Worm (Caenorhabditis elegans) whole organism, young adult: ENCODE results near the gene C23H3.2.

Experiments
- B0019.2 ChIP-seq: fragments of 200-800 bp; sonication (Bioruptor generic); conservative IDR thresholded peaks from 2 replicates; pipeline ENCODE4 v1.3.6; 2022; ENCODE audit warnings: missing genetic modification reagents, missing genetic modification characterization, missing compliant biosample characterization
- B0336.3 ChIP-seq: fragments of 200-800 bp; sonication (Bioruptor generic); IDR thresholded peaks from 2 replicates; pipeline ENCODE4 v1.3.6; 2022; ENCODE audit warnings: missing genetic modification characterization, missing compliant biosample characterization
- C17E4.6 ChIP-seq: fragments of 200-800 bp; sonication (Bioruptor generic); IDR thresholded peaks from 2 replicates; pipeline ENCODE4 v1.3.6; 2022; ENCODE audit warnings: missing genetic modification reagents, missing genetic modification characterization, missing compliant biosample characterization
- F10E7.11 ChIP-seq: sonication (generic microtip); optimal IDR thresholded peaks from 2 replicates; lab custom pipeline; 2017; ENCODE audit warnings: mild to moderate bottlenecking, missing genetic modification characterization, moderate library complexity, missing compliant biosample characterization
- F37B4.10 ChIP-seq: fragments of 200-800 bp; sonication (Bioruptor generic); IDR thresholded peaks from 2 replicates; pipeline ENCODE4 v1.3.6; 2022; ENCODE audit warnings: missing genetic modification characterization, missing compliant biosample characterization
- Y79H2A.3 ChIP-seq: fragments of 200-800 bp; sonication (Bioruptor generic); conservative IDR thresholded peaks from 2 replicates; pipeline ENCODE4 v1.3.6; 2022; ENCODE audit warnings: missing genetic modification reagents, missing genetic modification characterization, missing compliant biosample characterization
- aptf-3 ChIP-seq: fragments of 200-800 bp; sonication (Bioruptor generic); IDR thresholded peaks from 2 replicates; pipeline ENCODE4 v1.3.6; 2022; ENCODE audit warnings: missing genetic modification characterization, missing compliant biosample characterization
- attf-3 ChIP-seq: fragments of 200-800 bp; sonication (Bioruptor generic); conservative IDR thresholded peaks from 2 replicates; pipeline ENCODE4 v1.3.6; 2022; ENCODE audit warnings: missing genetic modification reagents, missing genetic modification characterization, missing compliant biosample characterization
- attf-5 ChIP-seq: fragments of 200-800 bp; sonication (Bioruptor generic); optimal IDR thresholded peaks from 2 replicates; lab custom pipeline; 2018; ENCODE audit warnings: mild to moderate bottlenecking, missing genetic modification characterization, missing compliant biosample characterization
- attf-6 ChIP-seq: fragments of 200-800 bp; sonication (Bioruptor generic); IDR thresholded peaks from 2 replicates; pipeline ENCODE4 v1.3.6; 2022; ENCODE audit warnings: missing genetic modification reagents, missing genetic modification characterization, missing compliant biosample characterization
- bed-2 ChIP-seq: fragments of 200-800 bp; sonication (Bioruptor generic); IDR thresholded peaks from 2 replicates; pipeline ENCODE4 v1.3.6; 2022; ENCODE audit warnings: missing genetic modification reagents, missing genetic modification characterization, missing compliant biosample characterization
- cebp-1 ChIP-seq, 2 experiments: fragments of 200-800 bp in 1 of 2; sonication (Bioruptor generic) in 1 of 2; sonication (generic microtip) in 1 of 2; IDR thresholded peaks in 1 of 2; optimal IDR thresholded peaks in 1 of 2; 2 replicates each; pipeline versions ENCODE4 v1.3.6 to Lab custom; 2017 to 2022; ENCODE audit warnings: missing compliant biosample characterization in 2 of 2, missing genetic modification characterization in 2 of 2, mild to moderate bottlenecking in 1 of 2, missing genetic modification reagents in 1 of 2, moderate library complexity in 1 of 2
- ceh-27 ChIP-seq: fragments of 200-800 bp; sonication (Bioruptor generic); optimal IDR thresholded peaks from 2 replicates; lab custom pipeline; 2018; ENCODE audit warnings: mild to moderate bottlenecking, missing genetic modification characterization, moderate library complexity, missing compliant biosample characterization
- ceh-79 ChIP-seq: sonication (generic microtip); optimal IDR thresholded peaks from 2 replicates; lab custom pipeline; 2017; ENCODE audit warnings: mild to moderate bottlenecking, missing genetic modification characterization, missing compliant biosample characterization
- him-1 ChIP-seq: sonication (generic microtip); optimal IDR thresholded peaks from 2 replicates; lab custom pipeline; 2016; ENCODE audit warnings: missing genotype, missing genetic modification reagents, missing genetic modification characterization, missing compliant biosample characterization
- hlh-26 ChIP-seq: fragments of 200-800 bp; sonication (Bioruptor generic); conservative IDR thresholded peaks from 2 replicates; pipeline ENCODE4 v1.3.6; 2022; ENCODE audit warnings: missing genetic modification reagents, missing genetic modification characterization, missing compliant biosample characterization
- hrde-1 ChIP-seq: sonication (generic microtip); optimal IDR thresholded peaks from 2 replicates; lab custom pipeline; 2016; ENCODE audit warnings: missing genetic modification characterization, mild to moderate bottlenecking, missing compliant biosample characterization, moderate library complexity, missing genotype, missing genetic modification reagents, borderline replicate concordance
- lin-26 ChIP-seq: fragments of 200-800 bp; sonication (Bioruptor generic); IDR thresholded peaks from 2 replicates; pipeline ENCODE4 v1.3.6; 2022; ENCODE audit warnings: missing genetic modification reagents, missing genetic modification characterization, missing compliant biosample characterization
- lin-40 ChIP-seq: sonication (generic microtip); optimal IDR thresholded peaks from 2 replicates; lab custom pipeline; 2016; ENCODE audit warnings: missing genetic modification characterization, mild to moderate bottlenecking, missing compliant biosample characterization, missing genotype, missing genetic modification reagents
- mcd-1 ChIP-seq: fragments of 200-800 bp; sonication (Bioruptor generic); IDR thresholded peaks from 2 replicates; pipeline ENCODE4 v1.3.6; 2022; ENCODE audit warnings: missing genetic modification reagents, missing genetic modification characterization, missing compliant biosample characterization
- mel-28 ChIP-seq: sonication (generic microtip); optimal IDR thresholded peaks from 2 replicates; lab custom pipeline; 2016; ENCODE audit warnings: borderline replicate concordance, mild to moderate bottlenecking, missing genetic modification characterization, missing compliant biosample characterization
- nfyb-1 ChIP-seq: fragments of 200-800 bp; sonication (Bioruptor generic); IDR thresholded peaks from 2 replicates; pipeline ENCODE4 v1.3.6; 2022; ENCODE audit warnings: missing genetic modification reagents, missing genetic modification characterization, missing compliant biosample characterization
- nhr-80 ChIP-seq: sonication (generic microtip); optimal IDR thresholded peaks from 2 replicates; lab custom pipeline; 2016; ENCODE audit warnings: missing genetic modification characterization, missing compliant biosample characterization
- nhr-90 ChIP-seq: sonication (generic microtip); optimal IDR thresholded peaks from 2 replicates; lab custom pipeline; 2016; ENCODE audit warnings: missing genotype, mild to moderate bottlenecking, missing genetic modification characterization, missing compliant biosample characterization
- rec-8 ChIP-seq, 2 experiments: sonication (generic microtip); optimal IDR thresholded peaks; 2 replicates each; lab custom pipeline; 2016; ENCODE audit warnings: mild to moderate bottlenecking in 2 of 2, missing genetic modification characterization in 2 of 2, missing genetic modification reagents in 2 of 2, missing genotype in 2 of 2, missing biosample characterization in 1 of 2, missing compliant biosample characterization in 1 of 2, moderate library complexity in 1 of 2
- repo-1 ChIP-seq: sonication (generic microtip); optimal IDR thresholded peaks from 2 replicates; lab custom pipeline; 2017; ENCODE audit warnings: mild to moderate bottlenecking, missing genetic modification characterization, missing compliant biosample characterization
- snpc-1.1 ChIP-seq: sonication (generic microtip); optimal IDR thresholded peaks from 2 replicates; lab custom pipeline; 2017; ENCODE audit warnings: missing genetic modification characterization, mild to moderate bottlenecking, missing compliant biosample characterization, antibody characterized with exemption, moderate library complexity, missing genotype, missing genetic modification reagents; ENCODE audit not compliant: insufficient read depth
- somi-1 ChIP-seq: fragments of 200-800 bp; sonication (Bioruptor generic); optimal IDR thresholded peaks from 2 replicates; lab custom pipeline; 2018; ENCODE audit warnings: mild to moderate bottlenecking, missing genetic modification characterization, missing compliant biosample characterization
- xnd-1 ChIP-seq: sonication (generic microtip); optimal IDR thresholded peaks from 2 replicates; lab custom pipeline; 2016; ENCODE audit warnings: missing genotype, missing genetic modification reagents, missing genetic modification characterization, missing compliant biosample characterization

Gene C23H3.2

DNA sequence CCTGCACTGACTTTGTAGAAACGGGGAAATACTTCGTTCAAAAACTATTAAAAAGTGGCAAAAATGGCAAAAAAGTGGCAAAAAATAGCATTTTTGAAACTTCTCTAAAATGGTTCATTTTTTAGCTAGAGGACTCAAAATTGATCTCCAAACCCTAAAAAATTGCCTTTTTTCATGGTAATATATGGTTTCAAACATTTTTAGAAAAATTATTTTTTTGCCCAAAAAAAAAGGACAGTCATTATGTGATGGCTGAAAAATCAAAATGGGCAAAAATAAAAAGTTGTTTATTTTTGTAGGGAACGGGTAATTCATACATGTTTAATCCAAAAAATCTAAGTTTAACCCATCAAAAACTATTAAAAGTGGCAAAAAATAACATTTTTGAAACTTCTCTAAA, 26.8 kb downstream of the C23H3.2 start:
- TF ChIP-seq mel-28 (tag; lab: Kevin White, UChicago) (no peak), him-1 (tag; lab: Kevin White, UChicago) (peak; percentile 95), cebp-1 (GFP tag; IDR thresholded peaks at IDR 0.05; lab: Robert Waterston, UW) (no peak), cebp-1 (tag; optimal IDR thresholded peaks at IDR 0.05; lab: Kevin White, UChicago) (no peak), nhr-90 (tag; lab: Kevin White, UChicago) (no peak), xnd-1 (tag; lab: Kevin White, UChicago) (no peak), nhr-80 (tag; lab: Kevin White, UChicago) (no peak), repo-1 (no peak), snpc-1.1 (tag; lab: Kevin White, UChicago) (no peak)

DNA sequence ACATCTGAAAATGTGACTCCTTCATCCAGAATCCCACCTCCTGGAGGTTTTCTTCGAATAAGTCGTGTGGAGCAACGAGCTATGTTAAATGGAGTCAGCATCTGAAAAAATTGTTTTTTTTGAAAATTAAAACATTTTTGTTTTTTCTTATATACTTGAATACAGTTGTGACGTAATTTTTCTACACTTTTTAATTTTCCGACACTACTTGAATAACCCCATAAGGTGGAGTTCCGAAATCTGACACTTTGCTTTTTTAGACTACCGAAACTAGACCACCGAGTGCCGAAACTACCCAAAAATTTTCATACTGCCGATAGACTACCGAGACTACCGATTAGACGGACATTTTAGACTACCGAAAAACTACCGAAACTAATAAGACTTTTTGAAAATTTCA, 30.3 kb downstream of the C23H3.2 start, which contains the start of gene mcat-1:
Gene mcat-1 (minus strand): TSS at position 101 of the 400 bp plus-strand sequence.
- no peak for TF ChIP-seq B0019.2 (GFP tag; lab: Robert Waterston, UW)
- no peak for TF ChIP-seq nfyb-1 (GFP tag; lab: Robert Waterston, UW)
- no peak for TF ChIP-seq hrde-1 (tag; lab: Kevin White, UChicago)
- no peak for TF ChIP-seq attf-6 (GFP tag; lab: Robert Waterston, UW)
- TF ChIP-seq ceh-79 = no peak
- TF ChIP-seq C17E4.6 (GFP tag; lab: Robert Waterston, UW) = no peak
- TF ChIP-seq F37B4.10 (GFP tag; lab: Robert Waterston, UW) = no peak
- TF ChIP-seq attf-5 (GFP tag; lab: Kevin White, UChicago) = no peak
- TF ChIP-seq hlh-26 (GFP tag; lab: Robert Waterston, UW) = no peak
- TF ChIP-seq aptf-3 = no peak
- TF ChIP-seq ceh-27 (GFP tag; lab: Kevin White, UChicago) = no peak
- no peak for TF ChIP-seq Y79H2A.3 (GFP tag; lab: Robert Waterston, UW)
- no peak for TF ChIP-seq somi-1 (GFP tag; lab: Kevin White, UChicago)

DNA sequence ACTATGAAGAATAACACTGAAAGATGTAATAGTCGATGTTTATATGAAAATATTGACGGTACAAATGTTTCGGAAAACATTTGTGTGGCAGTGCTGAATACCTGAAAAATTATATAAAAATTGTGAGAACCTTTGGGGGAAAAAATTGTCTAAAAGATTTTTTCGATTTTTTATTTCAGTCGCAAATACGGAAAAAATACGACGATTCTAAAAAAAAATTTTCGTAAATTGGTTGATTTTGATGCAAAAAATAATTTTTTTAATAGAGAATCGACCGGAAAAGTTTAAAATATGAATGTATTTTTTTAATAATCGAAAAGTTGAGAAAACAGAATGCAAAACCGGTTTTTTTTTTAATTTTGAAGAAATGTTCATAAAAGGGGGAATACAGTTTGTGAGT, 34.1 kb downstream of the C23H3.2 start, which contains the start of gene C50D2.7:
Gene C50D2.7 (minus strand): TSS at position 101 of the 400 bp plus-strand sequence.
- TF ChIP-seq rec-8 (tag; optimal IDR thresholded peaks at IDR 0.05; lab: Kevin White, UChicago) (no peak), bed-2 (no peak), F10E7.11 (tag; lab: Kevin White, UChicago) (no peak), aptf-3 (no peak), B0336.3 (GFP tag; lab: Robert Waterston, UW) (no peak), lin-26 (GFP tag; lab: Robert Waterston, UW) (no peak)

DNA sequence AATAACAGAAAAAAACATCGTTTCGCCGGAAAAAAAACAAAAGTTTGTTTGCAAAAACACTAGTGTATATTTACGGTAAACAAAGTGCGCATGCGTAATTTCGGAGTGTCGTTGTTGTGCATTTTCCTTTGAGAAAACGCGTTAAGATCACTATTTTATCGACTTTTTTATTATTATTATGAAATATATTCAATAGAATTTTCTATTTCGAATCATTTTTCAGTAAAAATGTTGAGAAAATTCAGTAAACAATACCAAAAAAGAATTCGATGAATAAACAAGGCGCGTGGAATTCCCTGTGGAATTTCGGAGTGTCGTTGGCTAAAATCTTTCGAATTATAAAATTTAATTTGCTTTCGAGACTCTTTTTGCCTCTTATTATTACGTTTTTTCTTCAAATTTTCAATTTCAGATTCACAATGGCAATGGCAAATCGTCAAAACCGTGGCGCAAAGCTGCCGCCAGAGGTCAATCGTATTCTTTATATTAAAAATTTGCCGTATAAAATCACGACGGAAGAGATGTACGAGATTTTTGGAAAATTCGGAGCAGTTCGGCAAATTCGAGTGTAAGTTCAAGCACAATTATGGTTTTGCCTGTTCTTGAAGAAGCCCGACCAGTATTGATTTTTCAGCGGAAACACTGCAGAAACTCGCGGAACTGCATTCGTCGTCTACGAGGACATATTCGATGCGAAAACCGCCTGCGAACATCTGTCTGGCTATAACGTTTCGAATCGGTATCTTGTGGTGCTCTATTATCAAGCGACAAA, 37.1 kb downstream of the C23H3.2 start, which contains the start of the genes luc-7L3 and sftb-6:
Gene luc-7L3 (minus strand): TSS at position 36 of the 772 bp plus-strand sequence.
Gene sftb-6 (plus strand): TSS at position 413 of the 772 bp plus-strand sequence.
- TF ChIP-seq attf-3 (GFP tag; lab: Robert Waterston, UW) = peak; percentile 98
- TF ChIP-seq lin-40 (tag; lab: Kevin White, UChicago) = peak; percentile 58
- peak; percentile 25 for TF ChIP-seq attf-5 (GFP tag; lab: Kevin White, UChicago)
- TF ChIP-seq somi-1 (GFP tag; lab: Kevin White, UChicago) = no peak

DNA sequence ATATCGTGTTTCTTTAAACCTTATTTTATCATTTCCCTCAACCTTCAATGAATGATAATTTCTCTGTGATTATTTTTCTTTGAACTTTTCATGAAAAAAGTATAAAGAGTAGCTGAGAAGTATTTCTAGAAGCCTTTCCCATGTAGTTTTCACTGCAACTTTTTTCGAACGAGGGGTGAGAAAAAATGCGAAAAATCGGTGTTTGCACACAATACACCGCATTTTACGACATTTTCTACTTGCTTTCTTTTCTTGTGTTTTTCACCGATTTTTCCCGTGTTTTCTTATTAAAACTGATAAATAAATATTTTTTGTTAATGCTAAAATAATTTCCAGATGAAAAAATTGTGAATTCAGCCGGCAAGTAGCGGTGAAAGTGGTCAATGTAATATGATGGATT, 37.8 kb downstream of the C23H3.2 start, which contains the start of gene C50D2.10:
Gene C50D2.10 (plus strand): TSS at position 245 of the 400 bp plus-strand sequence.
- TF ChIP-seq attf-3 (GFP tag; lab: Robert Waterston, UW) = peak; percentile 70
- peak; percentile 25; the same call in 1 of the 2 replicates for TF ChIP-seq mcd-1 (GFP tag; lab: Robert Waterston, UW)
